Worm (Caenorhabditis elegans): ENCODE results near the gene srlf-12.

ce11 chrIV:10887285-10887684, 4.6 kb downstream of the srlf-12 start, which contains the start of gene F13E9.16:
- TF ChIP-seq sptf-1 (tag; optimal IDR thresholded peaks at IDR 0.05) (no peak), lin-13 (tag; optimal IDR thresholded peaks at IDR 0.05) (no peak), ztf-11 (tag; optimal IDR thresholded peaks at IDR 0.05) (no peak), nhr-2 (tag; optimal IDR thresholded peaks at IDR 0.05) (no peak), nhr-76 (tag; optimal IDR thresholded peaks at IDR 0.05) (no peak), snpc-4 (tag; optimal IDR thresholded peaks at IDR 0.05) (no peak), nhr-28 (tag; optimal IDR thresholded peaks at IDR 0.05) (no peak), elt-3 (tag; optimal IDR thresholded peaks at IDR 0.05) (no peak), mep-1 (tag; optimal IDR thresholded peaks at IDR 0.05) (no peak), cnd-1 (tag; optimal IDR thresholded peaks at IDR 0.05) (no peak), unc-62 (GFP tag; optimal IDR thresholded peaks at IDR 0.05) (no peak), nhr-237 (tag; optimal IDR thresholded peaks at IDR 0.05) (no peak), ceh-43 (GFP tag; optimal IDR thresholded peaks at IDR 0.05) (no peak), hlh-1 (tag; optimal IDR thresholded peaks at IDR 0.05) (no peak)

Data from whole organism, mixed stage, embryonic.